Fruit fly (Drosophila melanogaster) whole organism, pupa: Measurements from ENCODE around the gene C3G.

Experiments used
- CG10348 ChIP-seq: fragments of 200-800 bp; sonication (Bioruptor generic); IDR thresholded peaks from 2 replicates; pipeline ENCODE4 v1.3.6; 2022; ENCODE audit warnings: missing biosample characterization, missing genetic modification characterization
- CG12605 ChIP-seq: fragments of 200-800 bp; sonication (Bioruptor generic); IDR thresholded peaks from 2 replicates; pipeline ENCODE4 v1.3.6; 2022; ENCODE audit warnings: missing biosample characterization, missing genetic modification characterization
- CG13204 ChIP-seq: fragments of 200-800 bp; sonication (Bioruptor generic); optimal IDR thresholded peaks from 2 replicates; lab custom pipeline; 2018; ENCODE audit warnings: missing biosample characterization, mild to moderate bottlenecking, missing genetic modification characterization, moderate library complexity
- CG17806 ChIP-seq: fragments of 200-800 bp; sonication (Bioruptor generic); optimal IDR thresholded peaks from 2 replicates; lab custom pipeline; 2018; ENCODE audit warnings: missing biosample characterization, mild to moderate bottlenecking, missing genetic modification characterization, moderate library complexity
- CG32121 ChIP-seq: fragments of 200-800 bp; sonication (Bioruptor generic); IDR thresholded peaks from 2 replicates; pipeline ENCODE4 v1.3.6; 2022; ENCODE audit warnings: missing biosample characterization, missing genetic modification characterization
- CG34367 ChIP-seq: fragments of 200-800 bp; sonication (Bioruptor generic); optimal IDR thresholded peaks from 2 replicates; lab custom pipeline; 2018; ENCODE audit warnings: missing biosample characterization, mild to moderate bottlenecking, missing genetic modification characterization
- CG8301 ChIP-seq: fragments of 200-800 bp; sonication (Bioruptor generic); optimal IDR thresholded peaks from 2 replicates; lab custom pipeline; 2018; ENCODE audit warnings: missing biosample characterization, mild to moderate bottlenecking, missing genetic modification characterization
- CG9948 ChIP-seq: fragments of 200-800 bp; sonication (Bioruptor generic); optimal IDR thresholded peaks from 2 replicates; lab custom pipeline; 2018; ENCODE audit warnings: missing biosample characterization, mild to moderate bottlenecking, missing genetic modification characterization, moderate library complexity
- EcR ChIP-seq: fragments of 200-800 bp; sonication (Bioruptor generic); optimal IDR thresholded peaks from 3 replicates; lab custom pipeline; 2019; ENCODE audit warnings: missing biosample characterization, missing genetic modification characterization, mild to moderate bottlenecking, moderate library complexity, missing genetic modification reagents
- Pif1A ChIP-seq: fragments of 200-800 bp; sonication (Bioruptor generic); optimal IDR thresholded peaks from 3 replicates; lab custom pipeline; 2016; ENCODE audit warnings: missing biosample characterization, missing genetic modification characterization
- fd96Ca ChIP-seq: fragments of 200-800 bp; sonication (Bioruptor generic); IDR thresholded peaks from 3 replicates; pipeline ENCODE4 v1.3.6; 2022; ENCODE audit warnings: missing biosample characterization, missing genetic modification characterization

DNA sequence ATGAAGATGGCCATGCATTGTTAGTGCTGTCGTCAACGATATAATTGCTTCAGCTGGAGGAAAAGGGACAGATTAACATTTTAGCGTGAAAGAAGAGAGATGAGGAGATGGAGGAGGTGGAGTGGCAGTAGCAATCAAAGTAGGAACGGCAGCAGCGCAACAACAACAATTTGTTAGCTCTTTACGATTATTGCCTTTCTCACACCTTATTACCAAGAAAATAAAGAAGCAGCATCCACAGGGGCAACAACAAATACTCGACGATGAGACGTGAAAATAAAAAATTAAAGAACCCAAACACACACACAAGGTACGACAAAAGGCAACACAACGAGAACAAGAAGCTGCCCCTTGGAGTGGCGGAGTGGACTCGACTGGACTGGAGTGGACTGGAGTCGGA, 26.5 kb downstream of the C3G start:
- no peak for TF ChIP-seq fd96Ca
- no peak for TF ChIP-seq CG32121 (GFP tag; lab: Robert Waterston, UW)
- no peak for TF ChIP-seq CG12605 (GFP tag; lab: Robert Waterston, UW)
- no peak for TF ChIP-seq CG13204 (GFP tag; lab: Kevin White, UChicago)
- peak; percentile 8 for TF ChIP-seq EcR
- no peak for TF ChIP-seq CG10348 (GFP tag; lab: Robert Waterston, UW)
- no peak for TF ChIP-seq CG9948 (tag; lab: Kevin White, UChicago)
- no peak for TF ChIP-seq CG8301 (tag; lab: Kevin White, UChicago)
- no peak for TF ChIP-seq CG34367 (tag; lab: Kevin White, UChicago)
- no peak for TF ChIP-seq CG17806 (tag; lab: Kevin White, UChicago)
- no peak for TF ChIP-seq Pif1A (GFP tag; lab: Kevin White, UChicago)
